Fruit fly (Drosophila melanogaster) whole organism, embryonic: Measurements from ENCODE around the gene rho-5.

Experiments used
- CG10431 ChIP-seq: fragments of 200-800 bp; sonication (Bioruptor generic); optimal IDR thresholded peaks from 3 replicates; lab custom pipeline; 2018; ENCODE audit warnings: missing biosample characterization, mild to moderate bottlenecking, missing genetic modification characterization
- CG10959 ChIP-seq: fragments of 200-800 bp; sonication (Bioruptor generic); IDR thresholded peaks from 2 replicates; pipeline ENCODE4 v1.3.6; 2022; ENCODE audit warnings: missing biosample characterization, missing genetic modification characterization
- CG10979 ChIP-seq: fragments of 200-800 bp; sonication (Bioruptor generic); optimal IDR thresholded peaks from 2 replicates; lab custom pipeline; 2018; ENCODE audit warnings: missing biosample characterization, mild to moderate bottlenecking, missing genetic modification characterization, moderate library complexity
- CG12219 ChIP-seq: fragments of 200-800 bp; sonication (Bioruptor generic); optimal IDR thresholded peaks from 3 replicates; lab custom pipeline; 2018; ENCODE audit warnings: missing biosample characterization, mild to moderate bottlenecking, missing genetic modification characterization
- CG14710 ChIP-seq: fragments of 200-800 bp; sonication (Bioruptor generic); optimal IDR thresholded peaks from 3 replicates; lab custom pipeline; 2019; ENCODE audit warnings: missing biosample characterization, mild to moderate bottlenecking, missing genetic modification characterization, moderate library complexity
- CG15514 ChIP-seq: fragments of 200-800 bp; sonication (Bioruptor generic); optimal IDR thresholded peaks from 3 replicates; lab custom pipeline; 2017; ENCODE audit warnings: missing biosample characterization, missing genetic modification characterization, mild to moderate bottlenecking, moderate library complexity, missing genetic modification reagents
- CG1603 ChIP-seq: fragments of 200-800 bp; sonication (Bioruptor generic); optimal IDR thresholded peaks from 2 replicates; lab custom pipeline; 2019; ENCODE audit warnings: missing biosample characterization, mild to moderate bottlenecking, missing genetic modification characterization, moderate library complexity
- CG16863 ChIP-seq: fragments of 200-800 bp; sonication (Bioruptor generic); optimal IDR thresholded peaks from 3 replicates; lab custom pipeline; 2016; ENCODE audit warnings: missing biosample characterization, missing genetic modification characterization
- CG2199 ChIP-seq: fragments of 200-800 bp; sonication (Bioruptor generic); IDR thresholded peaks from 3 replicates; pipeline ENCODE4 v1.3.6; 2022; ENCODE audit warnings: missing biosample characterization, missing genetic modification characterization
- CG30020 ChIP-seq: fragments of 200-800 bp; optimal IDR thresholded peaks from 2 replicates; lab custom pipeline; 2019; ENCODE audit warnings: missing biosample characterization, mild to moderate bottlenecking, missing genetic modification characterization, moderate library complexity
- CG31224 ChIP-seq: fragments of 200-800 bp; sonication (Bioruptor generic); IDR thresholded peaks from 2 replicates; pipeline ENCODE4 v1.3.6; 2022; ENCODE audit warnings: missing biosample characterization, missing genetic modification characterization
- CG32772 ChIP-seq: fragments of 200-800 bp; sonication (Bioruptor generic); IDR thresholded peaks from 2 replicates; pipeline ENCODE4 v1.3.6; 2022; ENCODE audit warnings: missing biosample characterization, missing genetic modification characterization
- CG33557 ChIP-seq: fragments of 200-800 bp; sonication (Bioruptor generic); optimal IDR thresholded peaks from 2 replicates; lab custom pipeline; 2019; ENCODE audit warnings: missing biosample characterization, mild to moderate bottlenecking, missing genetic modification characterization, moderate library complexity
- CG4282 ChIP-seq: fragments of 200-800 bp; sonication (Bioruptor generic); optimal IDR thresholded peaks from 2 replicates; lab custom pipeline; 2016; ENCODE audit warnings: missing biosample characterization, missing genetic modification characterization
- CG8089 ChIP-seq: fragments of 200-800 bp; sonication (Bioruptor generic); optimal IDR thresholded peaks from 3 replicates; lab custom pipeline; 2016; ENCODE audit warnings: missing biosample characterization, missing genetic modification characterization
- CG8924 ChIP-seq: fragments of 200-800 bp; optimal IDR thresholded peaks from 3 replicates; lab custom pipeline; 2019; ENCODE audit warnings: missing biosample characterization, mild to moderate bottlenecking, missing genetic modification characterization, moderate library complexity
- CG9437 ChIP-seq: fragments of 200-800 bp; sonication (Bioruptor generic); optimal IDR thresholded peaks from 2 replicates; lab custom pipeline; 2018; ENCODE audit warnings: missing biosample characterization, mild to moderate bottlenecking, missing genetic modification characterization
- CG9797 ChIP-seq: fragments of 200-800 bp; sonication (Bioruptor generic); optimal IDR thresholded peaks from 3 replicates; lab custom pipeline; 2018; ENCODE audit warnings: missing biosample characterization, mild to moderate bottlenecking, missing genetic modification characterization
- CG9932 ChIP-seq: fragments of 200-800 bp; sonication (Bioruptor generic); IDR thresholded peaks from 2 replicates; pipeline ENCODE4 v1.3.6; 2022; ENCODE audit warnings: missing biosample characterization, missing genetic modification characterization
- D19A ChIP-seq: fragments of 200-800 bp; optimal IDR thresholded peaks from 3 replicates; lab custom pipeline; 2019; ENCODE audit warnings: missing biosample characterization, mild to moderate bottlenecking, missing genetic modification characterization, moderate library complexity
- Deaf1 ChIP-seq: fragments of 200-800 bp; optimal IDR thresholded peaks from 3 replicates; lab custom pipeline; 2019; ENCODE audit warnings: missing biosample characterization, mild to moderate bottlenecking, missing genetic modification characterization, moderate library complexity
- Dfd ChIP-seq, 2 experiments: fragments of >200 bp; optimal IDR thresholded peaks; 2 replicates each; lab custom pipeline; 2017; ENCODE audit warnings: missing biosample characterization in 2 of 2, missing genetic modification characterization in 2 of 2
- E2f2 ChIP-seq: fragments of 200-800 bp; sonication (Bioruptor generic); IDR thresholded peaks from 2 replicates; pipeline ENCODE4 v1.3.6; 2022; ENCODE audit warnings: missing biosample characterization, missing genetic modification characterization
- Fer1 ChIP-seq: fragments of 200-800 bp; sonication (Bioruptor generic); optimal IDR thresholded peaks from 2 replicates; lab custom pipeline; 2017; ENCODE audit warnings: missing biosample characterization, mild to moderate bottlenecking, missing genetic modification characterization
- NC2β ChIP-seq: fragments of 200-800 bp; sonication (Bioruptor generic); optimal IDR thresholded peaks from 2 replicates; lab custom pipeline; 2016; ENCODE audit warnings: missing biosample characterization, missing genetic modification characterization
- PHDP ChIP-seq: fragments of 200-800 bp; sonication (Bioruptor generic); optimal IDR thresholded peaks from 3 replicates; lab custom pipeline; 2018; ENCODE audit warnings: missing biosample characterization, mild to moderate bottlenecking, missing genetic modification characterization, moderate library complexity
- Pdp1 ChIP-seq, 2 experiments: fragments of 200-800 bp; sonication (Bioruptor generic); optimal IDR thresholded peaks; 3 replicates each; lab custom pipeline; 2016; ENCODE audit warnings: missing biosample characterization in 2 of 2, missing genetic modification characterization in 2 of 2, mild to moderate bottlenecking in 1 of 2, moderate library complexity in 1 of 2
- Rfx ChIP-seq: fragments of 200-800 bp; sonication (Bioruptor generic); IDR thresholded peaks from 2 replicates; pipeline ENCODE4 v1.3.6; 2022; ENCODE audit warnings: missing biosample characterization, missing genetic modification characterization
- Xbp1 ChIP-seq: fragments of 200-800 bp; sonication (Bioruptor generic); optimal IDR thresholded peaks from 3 replicates; lab custom pipeline; 2016; ENCODE audit warnings: missing biosample characterization, mild to moderate bottlenecking, missing genetic modification characterization
- YL-1 ChIP-seq: fragments of 200-800 bp; sonication (Bioruptor generic); optimal IDR thresholded peaks from 3 replicates; lab custom pipeline; 2017; ENCODE audit warnings: missing biosample characterization, mild to moderate bottlenecking, missing genetic modification characterization
- ase ChIP-seq: fragments of 200-800 bp; sonication (Bioruptor generic); IDR thresholded peaks from 3 replicates; pipeline ENCODE4 v1.3.6; 2022; ENCODE audit warnings: missing biosample characterization, missing genetic modification characterization
- chinmo ChIP-seq: fragments of 200-800 bp; sonication (Bioruptor generic); IDR thresholded peaks from 4 replicates; pipeline ENCODE4 v1.3.6; 2022; ENCODE audit warnings: missing biosample characterization, missing genetic modification characterization; ENCODE audit not compliant: partially characterized antibody
- ci ChIP-seq: fragments of 200-800 bp; sonication (Bioruptor generic); IDR thresholded peaks from 3 replicates; pipeline ENCODE4 v1.3.6; 2022; ENCODE audit warnings: missing biosample characterization, missing genetic modification characterization
- dmrt11E ChIP-seq: fragments of 200-800 bp; sonication (Bioruptor generic); optimal IDR thresholded peaks from 3 replicates; lab custom pipeline; 2018; ENCODE audit warnings: missing biosample characterization, mild to moderate bottlenecking, missing genetic modification characterization, moderate library complexity
- exex ChIP-seq: fragments of 200-800 bp; sonication (Bioruptor generic); optimal IDR thresholded peaks from 4 replicates; lab custom pipeline; 2018; ENCODE audit warnings: missing biosample characterization, mild to moderate bottlenecking, missing genetic modification characterization, moderate library complexity
- fu2 ChIP-seq: fragments of 200-800 bp; sonication (Bioruptor generic); optimal IDR thresholded peaks from 2 replicates; lab custom pipeline; 2016; ENCODE audit warnings: missing biosample characterization, missing genetic modification characterization
- gfzf ChIP-seq: fragments of 200-800 bp; sonication (Bioruptor generic); optimal IDR thresholded peaks from 2 replicates; lab custom pipeline; 2016; ENCODE audit warnings: missing biosample characterization, mild to moderate bottlenecking, missing genetic modification characterization, moderate library complexity
- hb ChIP-seq: fragments of 200-800 bp; sonication (Bioruptor generic); IDR thresholded peaks from 3 replicates; pipeline ENCODE4 v1.3.6; 2022; ENCODE audit warnings: missing biosample characterization, missing genetic modification characterization; ENCODE audit not compliant: partially characterized antibody
- knrl ChIP-seq: fragments of 200-800 bp; sonication (Bioruptor generic); IDR thresholded peaks from 3 replicates; pipeline ENCODE4 v1.3.6; 2022; ENCODE audit warnings: missing biosample characterization, missing genetic modification characterization; ENCODE audit not compliant: partially characterized antibody
- lov ChIP-seq, 2 experiments: fragments of 200-800 bp in 1 of 2; fragments of >200 bp in 1 of 2; sonication (Bioruptor generic) in 1 of 2; IDR thresholded peaks in 1 of 2; optimal IDR thresholded peaks in 1 of 2; 2 replicates in 1 of 2; 3 replicates in 1 of 2; pipeline versions ENCODE4 v1.3.6 to Lab custom; 2017 to 2022; ENCODE audit warnings: missing biosample characterization in 1 of 2, missing genetic modification characterization in 1 of 2
- pita ChIP-seq: fragments of 200-800 bp; sonication (Bioruptor generic); optimal IDR thresholded peaks from 2 replicates; lab custom pipeline; 2017; ENCODE audit warnings: missing biosample characterization, mild to moderate bottlenecking, missing genetic modification characterization
- pnt ChIP-seq: fragments of 200-800 bp; sonication (Bioruptor generic); optimal IDR thresholded peaks from 3 replicates; lab custom pipeline; 2016; ENCODE audit warnings: missing biosample characterization, missing genetic modification characterization
- pros ChIP-seq: fragments of 200-800 bp; sonication (Bioruptor generic); optimal IDR thresholded peaks from 3 replicates; lab custom pipeline; 2019; ENCODE audit warnings: missing biosample characterization, mild to moderate bottlenecking, missing genetic modification characterization, moderate library complexity
- pzg ChIP-seq: fragments of 200-800 bp; sonication (Bioruptor generic); optimal IDR thresholded peaks from 3 replicates; lab custom pipeline; 2018; ENCODE audit warnings: missing biosample characterization, mild to moderate bottlenecking, missing genetic modification characterization, moderate library complexity
- row ChIP-seq: fragments of 200-800 bp; sonication (Bioruptor generic); IDR thresholded peaks from 3 replicates; pipeline ENCODE4 v1.3.6; 2022; ENCODE audit warnings: missing biosample characterization, missing genetic modification characterization
- stc ChIP-seq: fragments of 200-800 bp; sonication (Bioruptor generic); IDR thresholded peaks from 2 replicates; pipeline ENCODE4 v1.3.6; 2022; ENCODE audit warnings: missing biosample characterization, missing genetic modification characterization
- vnd ChIP-seq: fragments of 200-800 bp; sonication (Bioruptor generic); IDR thresholded peaks from 3 replicates; pipeline ENCODE4 v1.3.6; 2022; ENCODE audit warnings: missing biosample characterization, missing genetic modification characterization; ENCODE audit not compliant: partially characterized antibody
- wor ChIP-seq: fragments of 200-800 bp; sonication (Bioruptor generic); IDR thresholded peaks from 2 replicates; pipeline ENCODE4 v1.3.6; 2022; ENCODE audit warnings: missing biosample characterization, missing genetic modification characterization

The rho-5 gene

DNA sequence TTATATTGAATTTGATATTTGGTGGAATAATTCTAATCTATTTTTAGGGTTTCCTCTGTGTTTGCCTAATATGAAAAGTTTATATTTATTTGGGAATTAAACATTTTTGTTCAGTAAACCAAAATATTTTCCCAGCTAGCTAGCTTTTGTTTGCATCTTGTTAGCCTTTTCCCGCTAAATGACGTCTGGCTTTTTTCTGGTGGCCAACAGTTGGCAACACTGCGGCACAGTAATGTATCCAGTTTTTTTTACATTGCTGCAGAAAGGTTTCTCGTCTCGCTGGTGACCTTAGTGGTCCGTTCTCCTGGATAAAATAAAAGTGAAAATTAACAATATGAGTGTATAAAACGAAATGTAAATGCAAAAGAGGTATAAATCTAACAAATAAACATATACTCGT lies 9.5 kb downstream of the rho-5 start, which contains the start of gene lft (continued):
- TF ChIP-seq CG15514 (GFP tag; lab: Kevin White, UChicago) (peak; percentile 5), chinmo (no peak), pzg (GFP tag; lab: Kevin White, UChicago) (peak; percentile 24), CG9797 (GFP tag; lab: Kevin White, UChicago) (peak; percentile 2), wor (GFP tag; lab: Robert Waterston, UW) (no peak), YL-1 (GFP tag; lab: Kevin White, UChicago) (peak; percentile 32), CG8089 (no peak), CG32772 (GFP tag; lab: Robert Waterston, UW) (no peak), CG2199 (0 out of 3 replicates have a peak, but pooled peaks have one; percentile 45), lov (optimal IDR thresholded peaks at IDR 0.05; lab: Kevin White, UChicago) (no peak), lov (GFP tag; IDR thresholded peaks at IDR 0.05; lab: Robert Waterston, UW) (no peak), CG30020 (peak; percentile 80)

DNA sequence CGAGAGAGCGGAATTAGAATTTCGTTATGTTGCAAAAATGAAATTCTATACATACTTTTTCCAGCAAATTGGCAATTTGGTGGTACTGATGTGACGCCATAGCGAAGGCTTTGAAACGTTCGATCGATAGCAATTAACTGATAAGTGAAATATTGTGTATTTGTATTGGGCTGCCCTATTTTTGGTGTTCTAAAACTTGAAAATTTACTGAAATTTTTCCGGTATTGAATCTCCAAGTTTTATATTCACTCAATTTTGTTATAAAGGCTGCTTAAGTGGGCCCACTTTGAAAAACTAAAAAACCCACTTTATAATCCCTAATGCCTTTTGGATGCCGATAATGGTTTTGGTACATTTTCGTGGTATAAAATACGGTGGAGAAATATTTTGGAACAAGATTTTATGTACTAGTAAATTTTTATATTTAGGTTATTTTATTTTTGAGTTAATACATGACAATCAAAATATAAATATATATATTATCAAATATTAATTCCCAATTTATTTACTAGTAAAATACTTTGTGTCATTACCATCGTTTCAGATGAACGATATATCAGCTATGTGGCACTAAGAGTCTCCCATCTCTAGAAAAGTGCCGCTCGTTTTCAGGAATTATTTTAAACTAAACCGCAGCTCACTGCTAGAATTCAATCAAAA lies 11.2 kb downstream of the rho-5 start, which contains the start of the genes Cand1 and pim:
TSS of gene Cand1 (minus strand) at position 300 of the 660 bp plus-strand sequence.
TSS of gene pim (plus strand) at position 582 of the 660 bp plus-strand sequence.
- TF ChIP-seq CG8924 (tag; lab: Kevin White, UChicago) (peak; percentile 42), hb (GFP tag; lab: Robert Waterston, UW) (no peak), row (peak; percentile 78), ci (no peak), stc (no peak), CG15514 (GFP tag; lab: Kevin White, UChicago) (peak; percentile 38), CG12219 (GFP tag; lab: Kevin White, UChicago) (no peak), CG10959 (no peak), knrl (GFP tag; lab: Robert Waterston, UW) (peak; percentile 75), CG10431 (GFP tag; lab: Kevin White, UChicago) (peak; percentile 36), gfzf (GFP tag; lab: Kevin White, UChicago) (peak; percentile 78), D19A (tag; lab: Kevin White, UChicago) (peak; percentile 5), CG14710 (peak; percentile 77), PHDP (peak; percentile 8), CG10979 (no peak), Pdp1 (GFP tag; optimal IDR thresholded peaks at IDR 0.05; lab: Kevin White, UChicago) (no peak), CG31224 (GFP tag; lab: Robert Waterston, UW) (no peak), CG16863 (GFP tag; lab: Kevin White, UChicago) (no peak), exex (tag; lab: Kevin White, UChicago) (no peak), E2f2 (GFP tag; lab: Robert Waterston, UW) (peak; percentile 83), CG1603 (tag; lab: Kevin White, UChicago) (peak; percentile 91), CG33557 (GFP tag; lab: Kevin White, UChicago) (peak; percentile 10), Dfd (GFP tag; optimal IDR thresholded peaks at IDR 0.05; lab: Kevin White, UChicago) (no peak), NC2β (GFP tag; lab: Kevin White, UChicago) (no peak), ase (GFP tag; lab: Robert Waterston, UW) (no peak), CG9932 (GFP tag; lab: Robert Waterston, UW) (peak; percentile 52; the same call in 1 of the 2 replicates), pnt (GFP tag; lab: Kevin White, UChicago) (no peak), vnd (peak; percentile 33; the same call in 1 of the 3 replicates), CG9437 (GFP tag; lab: Kevin White, UChicago) (no peak), Deaf1 (no peak), pros (GFP tag; lab: Kevin White, UChicago) (no peak), pita (GFP tag; lab: Kevin White, UChicago) (no peak), Fer1 (peak; percentile 3), Rfx (GFP tag; lab: Robert Waterston, UW) (peak; percentile 35; the same call in 1 of the 2 replicates), CG4282 (GFP tag; lab: Kevin White, UChicago) (no peak), dmrt11E (tag; lab: Kevin White, UChicago) (peak; percentile 36), fu2 (no peak), Xbp1 (GFP tag; lab: Kevin White, UChicago) (peak; percentile 10)
